Fruit fly (Drosophila melanogaster) whole organism, prepupa: ENCODE measurements around the gene srl.

Source experiments
- CG10669 ChIP-seq: fragments of 200-800 bp; sonication (Bioruptor generic); optimal IDR thresholded peaks from 3 replicates; lab custom pipeline; 2018; ENCODE audit warnings: missing biosample characterization, mild to moderate bottlenecking, missing genetic modification characterization, moderate library complexity
- CG11902 ChIP-seq: fragments of 200-800 bp; sonication (Bioruptor generic); optimal IDR thresholded peaks from 3 replicates; lab custom pipeline; 2016; ENCODE audit warnings: missing biosample characterization, missing genetic modification characterization
- CG15336 ChIP-seq: fragments of 200-800 bp; sonication (Bioruptor generic); IDR thresholded peaks from 2 replicates; pipeline ENCODE4 v1.3.6; 2022; ENCODE audit warnings: missing biosample characterization, missing genetic modification characterization
- CG16779 ChIP-seq: fragments of 200-800 bp; sonication (Bioruptor generic); optimal IDR thresholded peaks from 3 replicates; lab custom pipeline; 2017; ENCODE audit warnings: missing biosample characterization, mild to moderate bottlenecking, missing genetic modification characterization
- CG8119 ChIP-seq: fragments of 200-800 bp; sonication (Bioruptor generic); IDR thresholded peaks from 3 replicates; pipeline ENCODE4 v1.3.6; 2022; ENCODE audit warnings: missing biosample characterization, missing genetic modification characterization
- Eip75B ChIP-seq: fragments of 200-800 bp; sonication (Bioruptor generic); optimal IDR thresholded peaks from 3 replicates; lab custom pipeline; 2016; ENCODE audit warnings: missing biosample characterization, missing genetic modification characterization
- Hr39 ChIP-seq: fragments of 200-800 bp; sonication (Bioruptor generic); optimal IDR thresholded peaks from 2 replicates; lab custom pipeline; 2016; ENCODE audit warnings: missing biosample characterization, missing genetic modification characterization
- achi ChIP-seq: fragments of 200-800 bp; sonication (Bioruptor generic); optimal IDR thresholded peaks from 3 replicates; lab custom pipeline; 2016; ENCODE audit warnings: missing biosample characterization, missing genetic modification characterization
- cyc ChIP-seq: fragments of 200-800 bp; sonication (Bioruptor generic); optimal IDR thresholded peaks from 3 replicates; lab custom pipeline; 2016; ENCODE audit warnings: missing biosample characterization, missing genetic modification characterization
- eg ChIP-seq: fragments of 200-800 bp; sonication (Bioruptor generic); IDR thresholded peaks from 3 replicates; pipeline ENCODE4 v1.3.6; 2022; ENCODE audit warnings: missing biosample characterization, missing genetic modification characterization
- fkh ChIP-seq: fragments of 200-800 bp; sonication (Bioruptor generic); optimal IDR thresholded peaks from 3 replicates; lab custom pipeline; 2017; ENCODE audit warnings: missing biosample characterization, mild to moderate bottlenecking, missing genetic modification characterization, moderate library complexity
- lz ChIP-seq: fragments of 200-800 bp; sonication (Bioruptor generic); optimal IDR thresholded peaks from 3 replicates; lab custom pipeline; 2016; ENCODE audit warnings: missing biosample characterization, missing genetic modification characterization
- net ChIP-seq: fragments of 200-800 bp; sonication (Bioruptor generic); optimal IDR thresholded peaks from 3 replicates; lab custom pipeline; 2016; ENCODE audit warnings: missing biosample characterization, missing genetic modification characterization

DNA sequence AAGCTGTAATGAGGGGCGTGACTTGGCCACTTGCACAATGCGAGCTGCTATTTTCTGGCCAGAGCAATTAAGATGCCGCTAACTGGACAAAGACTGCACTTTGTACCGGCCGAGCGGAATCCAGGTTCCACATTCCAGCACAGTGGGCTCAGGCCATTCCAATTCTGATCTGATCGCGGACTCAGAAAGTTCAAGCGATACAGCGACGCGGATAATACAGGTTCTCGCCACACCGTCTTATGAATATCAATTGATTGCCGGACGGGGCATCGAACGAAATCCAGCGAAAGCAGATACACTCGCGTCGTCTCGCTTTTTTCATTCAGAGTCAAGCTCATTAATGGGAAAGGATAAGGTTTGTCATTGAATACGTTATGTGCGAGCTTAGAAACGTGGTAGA is 39.8 kb upstream of the srl start:
- TF ChIP-seq CG15336 (GFP tag; lab: Robert Waterston, UW): no peak
- TF ChIP-seq cyc: no peak
- no peak for TF ChIP-seq lz (GFP tag; lab: Kevin White, UChicago)
- TF ChIP-seq fkh (GFP tag; lab: Kevin White, UChicago): no peak
- TF ChIP-seq achi (GFP tag; lab: Kevin White, UChicago): no peak
- TF ChIP-seq Hr39: no peak
- no peak for TF ChIP-seq CG11902 (GFP tag; lab: Kevin White, UChicago)
- no peak for TF ChIP-seq CG16779
- 0 out of 3 replicates have a peak, but pooled peaks have one; percentile 26 for TF ChIP-seq eg (GFP tag; lab: Robert Waterston, UW)
- no peak for TF ChIP-seq Eip75B (GFP tag; lab: Kevin White, UChicago)
- peak; percentile 19 for TF ChIP-seq CG10669 (GFP tag; lab: Kevin White, UChicago)
- TF ChIP-seq net (GFP tag; lab: Kevin White, UChicago): no peak
- no peak for TF ChIP-seq CG8119 (GFP tag; lab: Robert Waterston, UW)
